Worm (Caenorhabditis elegans): ENCODE measurements around the gene rab-30.

Gene rab-30

DNA sequence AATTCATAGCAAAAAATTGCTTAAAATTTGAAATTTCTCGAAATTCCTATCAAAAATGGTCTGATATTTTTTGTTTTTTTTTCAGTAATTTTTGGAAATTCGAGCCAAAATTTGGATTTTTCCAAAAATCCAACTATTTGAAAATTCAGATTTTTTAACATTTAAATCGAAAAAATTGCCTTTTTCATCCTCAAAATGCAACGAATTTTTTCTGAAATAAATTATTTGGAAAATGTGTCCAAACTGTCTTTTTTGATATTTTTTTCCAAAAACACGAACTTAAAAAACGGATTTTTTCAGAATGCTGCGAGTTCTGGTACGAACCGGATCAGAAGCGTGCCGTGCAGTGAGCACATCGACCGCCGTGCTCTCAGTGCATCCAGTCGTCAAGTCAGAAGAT is 54.8 kb downstream of the rab-30 start, which contains the start of gene mrpl-22:
Gene mrpl-22, plus strand, starts transcription at position 301 of the 400 bp plus-strand sequence.
- TF ChIP-seq snpc-4 (tag; optimal IDR thresholded peaks at IDR 0.05) (no peak), aly-2 (tag; optimal IDR thresholded peaks at IDR 0.05) (no peak), lin-39 (tag; optimal IDR thresholded peaks at IDR 0.05) (no peak), ceh-82 (tag; optimal IDR thresholded peaks at IDR 0.05) (no peak), nhr-237 (tag; optimal IDR thresholded peaks at IDR 0.05) (no peak), sma-9 (GFP tag; optimal IDR thresholded peaks at IDR 0.05) (no peak), sma-9 (tag; optimal IDR thresholded peaks at IDR 0.05) (no peak), lin-13 (GFP tag; optimal IDR thresholded peaks at IDR 0.05) (no peak), ZK546.5 (tag; optimal IDR thresholded peaks at IDR 0.05) (no peak), nhr-21 (tag; optimal IDR thresholded peaks at IDR 0.05) (no peak), nhr-6 (tag; optimal IDR thresholded peaks at IDR 0.05) (no peak), nhr-10 (tag; optimal IDR thresholded peaks at IDR 0.05) (no peak), peb-1 (tag; optimal IDR thresholded peaks at IDR 0.05) (no peak), unc-39 (tag; optimal IDR thresholded peaks at IDR 0.05) (no peak), nhr-23 (tag; optimal IDR thresholded peaks at IDR 0.05) (no peak), sem-4 (tag; optimal IDR thresholded peaks at IDR 0.05) (no peak), C34F6.9 (tag; optimal IDR thresholded peaks at IDR 0.05) (no peak)
